Worm (Caenorhabditis elegans) whole organism, mixed stage, embryonic: ENCODE data around the gene R05D3.12.

ENCODE experiments used
- M03D4.4 ChIP-seq: sonication (generic microtip); optimal IDR thresholded peaks from 2 replicates; lab custom pipeline; 2017; ENCODE audit warnings: mild to moderate bottlenecking, missing genetic modification characterization, missing compliant biosample characterization
- bed-3 ChIP-seq: fragments of 200-800 bp; sonication (Bioruptor generic); optimal IDR thresholded peaks from 3 replicates; lab custom pipeline; 2018; ENCODE audit warnings: mild to moderate bottlenecking, missing genetic modification characterization, moderate library complexity, missing compliant biosample characterization
- blmp-1 ChIP-seq: fragments of 150-350 bp; optimal IDR thresholded peaks from 2 replicates; lab custom pipeline; 2014; ENCODE audit warnings: missing biosample characterization, missing genetic modification characterization
- ceh-39 ChIP-seq: fragments of 150-350 bp; optimal IDR thresholded peaks from 2 replicates; lab custom pipeline; 2014; ENCODE audit warnings: missing biosample characterization, missing genetic modification characterization
- ceh-43 ChIP-seq: fragments of 200-800 bp; sonication (Bioruptor generic); optimal IDR thresholded peaks from 2 replicates; lab custom pipeline; 2018; ENCODE audit warnings: mild to moderate bottlenecking, missing genetic modification characterization, moderate library complexity, missing compliant biosample characterization
- ceh-83 ChIP-seq: fragments of 200-800 bp; sonication (Bioruptor generic); optimal IDR thresholded peaks from 2 replicates; lab custom pipeline; 2018; ENCODE audit warnings: mild to moderate bottlenecking, missing genetic modification characterization, missing compliant biosample characterization
- ces-1 ChIP-seq: fragments of 150-350 bp; optimal IDR thresholded peaks from 2 replicates; lab custom pipeline; 2014; ENCODE audit warnings: missing biosample characterization, missing genetic modification reagents, missing genetic modification characterization
- cnd-1 ChIP-seq: fragments of 200-800 bp; sonication (Bioruptor generic); optimal IDR thresholded peaks from 2 replicates; lab custom pipeline; 2018; ENCODE audit warnings: mild to moderate bottlenecking, missing genetic modification characterization, missing compliant biosample characterization
- drap-1 ChIP-seq: fragments of 200-800 bp; sonication (Bioruptor generic); optimal IDR thresholded peaks from 3 replicates; lab custom pipeline; 2018; ENCODE audit warnings: mild to moderate bottlenecking, missing genetic modification characterization, missing compliant biosample characterization
- elt-1 ChIP-seq: sonication (generic microtip); optimal IDR thresholded peaks from 2 replicates; lab custom pipeline; 2017; ENCODE audit warnings: missing genetic modification characterization, mild to moderate bottlenecking, missing compliant biosample characterization, antibody characterized with exemption, moderate library complexity, borderline replicate concordance; ENCODE audit not compliant: insufficient read depth
- elt-3 ChIP-seq: fragments of 150-350 bp; optimal IDR thresholded peaks from 2 replicates; lab custom pipeline; 2014; ENCODE audit warnings: missing biosample characterization, missing genetic modification characterization
- flh-1 ChIP-seq: fragments of 200-800 bp; sonication (Bioruptor generic); optimal IDR thresholded peaks from 2 replicates; lab custom pipeline; 2018; ENCODE audit warnings: mild to moderate bottlenecking, missing genetic modification characterization, moderate library complexity, missing compliant biosample characterization
- ham-2 ChIP-seq: fragments of 200-800 bp; sonication (Bioruptor generic); optimal IDR thresholded peaks from 2 replicates; lab custom pipeline; 2018; ENCODE audit warnings: mild to moderate bottlenecking, missing genetic modification characterization, missing compliant biosample characterization
- lin-32 ChIP-seq: fragments of 200-800 bp; sonication (Bioruptor generic); optimal IDR thresholded peaks from 2 replicates; lab custom pipeline; 2018; ENCODE audit warnings: mild to moderate bottlenecking, missing genetic modification characterization, missing compliant biosample characterization
- lsy-2 ChIP-seq: fragments of 150-350 bp; optimal IDR thresholded peaks from 2 replicates; lab custom pipeline; 2014; ENCODE audit warnings: missing biosample characterization, missing genetic modification characterization
- mab-5 ChIP-seq: fragments of 150-350 bp; optimal IDR thresholded peaks from 2 replicates; lab custom pipeline; 2014; ENCODE audit warnings: missing biosample characterization, missing genetic modification characterization
- mls-2 ChIP-seq: sonication (generic microtip); optimal IDR thresholded peaks from 2 replicates; lab custom pipeline; 2016; ENCODE audit warnings: mild to moderate bottlenecking, missing genetic modification characterization, moderate library complexity, missing compliant biosample characterization
- nhr-12 ChIP-seq: fragments of 150-350 bp; optimal IDR thresholded peaks from 2 replicates; lab custom pipeline; 2014; ENCODE audit warnings: missing biosample characterization, missing genetic modification characterization
- nhr-2 ChIP-seq: fragments of 150-350 bp; optimal IDR thresholded peaks from 2 replicates; lab custom pipeline; 2014; ENCODE audit warnings: missing biosample characterization, missing genetic modification characterization
- nhr-237 ChIP-seq: fragments of 150-350 bp; optimal IDR thresholded peaks from 2 replicates; lab custom pipeline; 2014; ENCODE audit warnings: missing biosample characterization, missing genetic modification characterization
- nhr-28 ChIP-seq: fragments of 150-350 bp; optimal IDR thresholded peaks from 2 replicates; lab custom pipeline; 2014; ENCODE audit warnings: missing biosample characterization, missing genetic modification characterization
- nhr-76 ChIP-seq: sonication (generic microtip); optimal IDR thresholded peaks from 2 replicates; lab custom pipeline; 2017; ENCODE audit warnings: missing biosample characterization, missing genetic modification characterization
- pha-4 ChIP-seq: fragments of 150-350 bp; optimal IDR thresholded peaks from 2 replicates; lab custom pipeline; 2018; ENCODE audit warnings: missing biosample characterization, missing genetic modification reagents, missing genetic modification characterization
- snpc-4 ChIP-seq: fragments of 150-350 bp; optimal IDR thresholded peaks from 2 replicates; lab custom pipeline; 2014; ENCODE audit warnings: missing biosample characterization, missing genetic modification characterization
- sptf-1 ChIP-seq: sonication (generic microtip); optimal IDR thresholded peaks from 2 replicates; lab custom pipeline; 2017; ENCODE audit warnings: mild to moderate bottlenecking, missing genetic modification characterization, moderate library complexity, missing compliant biosample characterization
- tbx-8 ChIP-seq: fragments of 200-800 bp; sonication (Bioruptor generic); optimal IDR thresholded peaks from 2 replicates; lab custom pipeline; 2018; ENCODE audit warnings: mild to moderate bottlenecking, missing genetic modification characterization, moderate library complexity, missing compliant biosample characterization
- unc-120 ChIP-seq: sonication (generic microtip); optimal IDR thresholded peaks from 2 replicates; lab custom pipeline; 2017; ENCODE audit warnings: missing genetic modification characterization, missing compliant biosample characterization; ENCODE audit not compliant: poor library complexity, severe bottlenecking
- unc-39 ChIP-seq: fragments of 150-350 bp; optimal IDR thresholded peaks from 2 replicates; lab custom pipeline; 2014; ENCODE audit warnings: missing biosample characterization, missing genetic modification characterization
- unc-62 ChIP-seq: fragments of 150-350 bp; optimal IDR thresholded peaks from 2 replicates; lab custom pipeline; 2014; ENCODE audit warnings: missing biosample characterization, missing genetic modification reagents, missing genetic modification characterization
- zip-8 ChIP-seq: fragments of 150-350 bp; optimal IDR thresholded peaks from 2 replicates; lab custom pipeline; 2014; ENCODE audit warnings: missing biosample characterization, missing genetic modification characterization
- ztf-11 ChIP-seq: fragments of 150-350 bp; optimal IDR thresholded peaks from 2 replicates; lab custom pipeline; 2014; ENCODE audit warnings: missing biosample characterization, missing genetic modification characterization

Gene R05D3.12

ce11 chrIII:8394374-8395302, 13.9 kb downstream of the R05D3.12 start, which contains the start of gene ZK353.10:
ZK353.10 (minus strand) TSS chrIII:8394424.
- no peak for TF ChIP-seq elt-3 (tag; lab: Kevin White, UChicago)
- no peak for TF ChIP-seq drap-1 (GFP tag; lab: Kevin White, UChicago)
- no peak for TF ChIP-seq nhr-2 (tag; lab: Kevin White, UChicago)
- no peak for TF ChIP-seq tbx-8
- no peak for TF ChIP-seq nhr-76
- no peak for TF ChIP-seq unc-62 (GFP tag; lab: Kevin White, UChicago)
- no peak for TF ChIP-seq sptf-1
- TF ChIP-seq mls-2 (tag; lab: Kevin White, UChicago): no peak

- TF ChIP-seq elt-1 (tag; lab: Kevin White, UChicago): no peak
- TF ChIP-seq nhr-28: no peak
Observed at ce11 chrIII:8395685-8396084, 14.9 kb downstream of the R05D3.12 start, which contains the start of gene ZK353.3. ZK353.3 (plus strand) TSS chrIII:8395985.

ce11 chrIII:8398411-8398810, 17.7 kb downstream of the R05D3.12 start, which contains the start of gene ZK353.2:
ZK353.2 (plus strand) TSS chrIII:8398711.
- no peak for TF ChIP-seq blmp-1
- TF ChIP-seq bed-3 (GFP tag; lab: Kevin White, UChicago): no peak
- TF ChIP-seq elt-1 (tag; lab: Kevin White, UChicago): no peak
- no peak for TF ChIP-seq mls-2 (tag; lab: Kevin White, UChicago)
- TF ChIP-seq snpc-4: no peak
- no peak for TF ChIP-seq nhr-76

- TF ChIP-seq unc-39 (tag; lab: Kevin White, UChicago) (no peak), flh-1 (GFP tag; lab: Kevin White, UChicago) (no peak), elt-1 (tag; lab: Kevin White, UChicago) (no peak), bed-3 (GFP tag; lab: Kevin White, UChicago) (no peak), zip-8 (tag; lab: Kevin White, UChicago) (no peak), ceh-39 (no peak), drap-1 (GFP tag; lab: Kevin White, UChicago) (no peak), M03D4.4 (no peak), ham-2 (GFP tag; lab: Kevin White, UChicago) (no peak), nhr-28 (no peak), sptf-1 (no peak), nhr-237 (no peak)
- TF ChIP-seq, all 35 proteins: peak for 0
Observed at ce11 chrIII:8400478-8400877, 19.7 kb downstream of the R05D3.12 start.

ce11 chrIII:8401887-8402286, 21.1 kb downstream of the R05D3.12 start, which contains the start of gene lap-1:
lap-1 (minus strand) TSS chrIII:8401928.
- TF ChIP-seq blmp-1: no peak
- TF ChIP-seq bed-3 (GFP tag; lab: Kevin White, UChicago): no peak
- TF ChIP-seq cnd-1 (tag; lab: Kevin White, UChicago): no peak
- no peak for TF ChIP-seq ceh-43 (GFP tag; lab: Kevin White, UChicago)
- no peak for TF ChIP-seq ceh-39
- TF ChIP-seq M03D4.4: no peak
- no peak for TF ChIP-seq lsy-2 (tag; lab: Kevin White, UChicago)
- no peak for TF ChIP-seq nhr-2 (tag; lab: Kevin White, UChicago)
- no peak for TF ChIP-seq elt-1 (tag; lab: Kevin White, UChicago)
- TF ChIP-seq unc-120: no peak
- no peak for TF ChIP-seq tbx-8
- TF ChIP-seq mls-2 (tag; lab: Kevin White, UChicago): no peak
- TF ChIP-seq flh-1 (GFP tag; lab: Kevin White, UChicago): no peak
- TF ChIP-seq elt-3 (tag; lab: Kevin White, UChicago): no peak
- TF ChIP-seq ceh-83: no peak
- TF ChIP-seq nhr-237: no peak
- TF ChIP-seq mab-5 (tag; lab: Kevin White, UChicago): no peak

DNA sequence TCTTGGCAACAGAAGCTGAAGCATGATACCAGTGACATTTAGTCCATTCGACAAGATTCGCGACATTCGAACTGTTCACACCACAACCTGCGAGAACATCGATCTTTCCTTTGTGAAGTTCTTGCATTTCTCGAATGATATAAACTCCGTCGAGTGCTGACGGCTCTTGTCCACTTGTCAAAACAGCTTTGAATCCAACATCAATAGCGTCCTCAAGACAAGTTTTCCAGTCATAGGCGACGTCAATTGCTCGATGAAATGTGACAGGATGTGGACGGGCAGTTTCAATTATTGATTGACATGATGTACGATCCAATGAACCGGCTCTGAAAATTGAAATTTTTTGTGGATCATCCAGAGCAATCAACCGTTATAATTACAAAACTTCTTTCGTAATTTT, 21.9 kb downstream of the R05D3.12 start:
- TF ChIP-seq nhr-12 (tag; lab: Kevin White, UChicago) (no peak), nhr-76 (no peak), unc-62 (GFP tag; lab: Kevin White, UChicago) (no peak), nhr-2 (tag; lab: Kevin White, UChicago) (no peak), ceh-83 (no peak), nhr-28 (no peak), ceh-43 (GFP tag; lab: Kevin White, UChicago) (no peak), snpc-4 (no peak), lin-32 (GFP tag; lab: Kevin White, UChicago) (no peak), M03D4.4 (no peak), unc-39 (tag; lab: Kevin White, UChicago) (no peak), tbx-8 (no peak), ham-2 (GFP tag; lab: Kevin White, UChicago) (no peak), ztf-11 (no peak), pha-4 (tag; lab: Kevin White, UChicago) (no peak), blmp-1 (no peak), ces-1 (GFP tag; lab: Kevin White, UChicago) (no peak)
